Fruit fly (Drosophila melanogaster) whole organism: ENCODE data around the gene Herp.

ENCODE experiments used
- Dll ChIP-seq: fragments of >200 bp; optimal IDR thresholded peaks from 2 replicates; lab custom pipeline; 2017
- pan ChIP-seq: fragments of >200 bp; optimal IDR thresholded peaks from 2 replicates; lab custom pipeline; 2017

dm6 chr2L:7777979-7778692 lies 21.7 kb downstream of the Herp start, which contains the start of gene CG7179:
- TF ChIP-seq pan (lab: Kevin White, UChicago), result no peak
- TF ChIP-seq Dll (lab: Kevin White, UChicago), result no peak
